Worm (Caenorhabditis elegans) whole organism, L4/young adult: ENCODE data around the gene bca-2.

Source experiments
- dao-5 ChIP-seq: sonication (generic microtip); optimal IDR thresholded peaks from 2 replicates; lab custom pipeline; 2016; ENCODE audit warnings: missing genotype, missing genetic modification characterization, moderate library complexity, missing compliant biosample characterization
- him-1 ChIP-seq: sonication (generic microtip); optimal IDR thresholded peaks from 2 replicates; lab custom pipeline; 2016; ENCODE audit warnings: missing genotype, missing genetic modification reagents, missing genetic modification characterization, missing compliant biosample characterization

- TF ChIP-seq him-1 (tag; lab: Kevin White, UChicago) (no peak), dao-5 (tag; lab: Kevin White, UChicago) (no peak)
Observed at ce11 chrIV:17105578-17105977, 5.5 kb upstream of the bca-2 start.
